Worm (Caenorhabditis elegans): ENCODE results near the gene unc-34.
A peak's percentile ranks its signal among the peaks of the same experiment; 100 is the strongest.

Gene unc-34

ce11 chrV:1027044-1027443 lies 44.5 kb downstream of the unc-34 start, which contains the start of gene R09A1.3:
Gene R09A1.3 (minus strand): TSS chrV:1027074.
- TF ChIP-seq lin-35 (GFP tag; optimal IDR thresholded peaks at IDR 0.05) (no peak), zip-4 (GFP tag; optimal IDR thresholded peaks at IDR 0.05) (no peak), nhr-84 (tag; optimal IDR thresholded peaks at IDR 0.05) (no peak), nhr-28 (tag; optimal IDR thresholded peaks at IDR 0.05) (no peak), Y116A8C.19 (tag; optimal IDR thresholded peaks at IDR 0.05; ENCODE audit: borderline replicate concordance) (no peak), nhr-76 (tag; optimal IDR thresholded peaks at IDR 0.05) (no peak), nhr-20 (tag; optimal IDR thresholded peaks at IDR 0.05) (no peak), ztf-4 (tag; optimal IDR thresholded peaks at IDR 0.05) (no peak), pqm-1 (tag; optimal IDR thresholded peaks at IDR 0.05) (no peak), fkh-8 (tag; optimal IDR thresholded peaks at IDR 0.05) (no peak), mep-1 (tag; optimal IDR thresholded peaks at IDR 0.05) (no peak), unc-30 (tag; optimal IDR thresholded peaks at IDR 0.05) (no peak), unc-130 (tag; optimal IDR thresholded peaks at IDR 0.05) (no peak), dpl-1 (GFP tag; optimal IDR thresholded peaks at IDR 0.05) (no peak), isw-1 (GFP tag; IDR thresholded peaks at IDR 0.05) (no peak), mef-2 (tag; optimal IDR thresholded peaks at IDR 0.05) (no peak), lin-14 (GFP tag; optimal IDR thresholded peaks at IDR 0.05) (no peak), ceh-88 (GFP tag; IDR thresholded peaks at IDR 0.05) (no peak), pag-3 (tag; optimal IDR thresholded peaks at IDR 0.05; ENCODE audit: borderline replicate concordance, insufficient read depth) (no peak), tlp-1 (tag; optimal IDR thresholded peaks at IDR 0.05) (no peak)

DNA sequence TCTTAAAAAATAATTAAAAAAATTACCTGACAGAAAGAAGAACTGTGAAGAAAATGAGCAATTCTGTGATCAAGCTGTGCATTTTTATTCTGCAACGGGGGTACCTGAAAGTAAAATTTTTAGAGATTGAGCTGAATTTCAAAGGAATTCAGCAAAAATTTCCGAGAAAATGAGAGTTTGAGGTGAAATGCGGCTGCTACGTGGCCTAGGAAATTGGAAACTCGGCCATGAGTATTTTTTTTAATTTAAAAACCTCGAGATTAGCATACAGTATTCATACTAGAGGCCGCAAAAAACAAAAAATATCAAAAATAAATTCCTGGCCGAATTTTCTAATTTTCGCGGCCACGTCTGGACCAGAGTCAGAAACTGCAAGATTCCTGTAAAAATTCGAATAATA lies 50.8 kb downstream of the unc-34 start, which contains the start of gene flp-34:
flp-34 (minus strand) TSS at position 101 of the 400 bp plus-strand sequence.
- TF ChIP-seq efl-1 (optimal IDR thresholded peaks at IDR 0.05) = no peak
- TF ChIP-seq efl-1 (GFP tag; optimal IDR thresholded peaks at IDR 0.05 in 1 of 2) = peak in 1 of 2 experiments; percentile 3
- TF ChIP-seq rnt-1 (tag; optimal IDR thresholded peaks at IDR 0.05) = no peak

- TF ChIP-seq grh-1 (GFP tag; IDR thresholded peaks at IDR 0.05) = no peak
- TF ChIP-seq C04F5.9 (tag; optimal IDR thresholded peaks at IDR 0.05) = no peak
- no peak for TF ChIP-seq mdl-1 (tag; optimal IDR thresholded peaks at IDR 0.05)
- TF ChIP-seq C34B4.2 (tag; optimal IDR thresholded peaks at IDR 0.05) = no peak
- no peak for TF ChIP-seq jun-1 (tag; optimal IDR thresholded peaks at IDR 0.05)
- no peak for TF ChIP-seq nhr-76 (tag; optimal IDR thresholded peaks at IDR 0.05)
- no peak for TF ChIP-seq nhr-84 (tag; optimal IDR thresholded peaks at IDR 0.05)
- TF ChIP-seq lin-35 (GFP tag; optimal IDR thresholded peaks at IDR 0.05) = no peak
- no peak for TF ChIP-seq sup-37 (GFP tag; optimal IDR thresholded peaks at IDR 0.05)
- TF ChIP-seq ets-5 (GFP tag; IDR thresholded peaks at IDR 0.05) = no peak
- TF ChIP-seq pax-3 (tag; optimal IDR thresholded peaks at IDR 0.05) = no peak
- no peak for TF ChIP-seq snpc-4 (tag; optimal IDR thresholded peaks at IDR 0.05)
These were observed 55.6 kb downstream of the unc-34 start for ce11 chrV:1038074-1038473.

All from whole organism, L1 larva.